Fruit fly (Drosophila melanogaster): Measurements from ENCODE around the gene Hyls1.

The Hyls1 gene

dm6 chr2L:16329102-16329520, 23.3 kb downstream of the Hyls1 start, which contains the start of gene mRpL4 (continued):
- TF ChIP-seq nerfin-2 (GFP tag; IDR thresholded peaks at IDR 0.05; ENCODE audit: partially characterized antibody) (peak; percentile 98), CG14965 (GFP tag; optimal IDR thresholded peaks at IDR 0.05; ENCODE audit: borderline replicate concordance) (no peak), tin (GFP tag; optimal IDR thresholded peaks at IDR 0.05) (peak; percentile 85), CG18011 (GFP tag; optimal IDR thresholded peaks at IDR 0.05) (peak; percentile 36), CG9876 (GFP tag; optimal IDR thresholded peaks at IDR 0.05) (peak; percentile 74), CG6254 (GFP tag; optimal IDR thresholded peaks at IDR 0.05) (peak; percentile 17), crp (GFP tag; optimal IDR thresholded peaks at IDR 0.05) (peak in 1 of 2 experiments; percentile 31), Lim3 (GFP tag; IDR thresholded peaks at IDR 0.05) (no peak), fu2 (GFP tag; optimal IDR thresholded peaks at IDR 0.05) (peak; percentile 70), sqz (GFP tag; optimal IDR thresholded peaks at IDR 0.05) (no peak), H2.0 (GFP tag; IDR thresholded peaks at IDR 0.05) (peak; percentile 45), CG14860 (GFP tag; IDR thresholded peaks at IDR 0.05; ENCODE audit: partially characterized antibody) (peak; percentile 99), CG42726 (GFP tag; IDR thresholded peaks at IDR 0.05; ENCODE audit: partially characterized antibody) (peak; percentile 99), ranshi (GFP tag; IDR thresholded peaks at IDR 0.05) (peak; percentile 74; the same call in 1 of the 2 replicates), CG31388 (GFP tag; optimal IDR thresholded peaks at IDR 0.05) (no peak), knrl (GFP tag; IDR thresholded peaks at IDR 0.05; ENCODE audit: partially characterized antibody) (peak; percentile 99), gcm2 (GFP tag; optimal IDR thresholded peaks at IDR 0.05) (peak; percentile 58), CG7928 (GFP tag; optimal IDR thresholded peaks at IDR 0.05) (no peak), vnd (GFP tag; IDR thresholded peaks at IDR 0.05; ENCODE audit: partially characterized antibody) (peak; percentile 98), Hand (GFP tag; optimal IDR thresholded peaks at IDR 0.05) (no peak), CG33213 (GFP tag; optimal IDR thresholded peaks at IDR 0.05) (peak; percentile 26), CG9215 (GFP tag; IDR thresholded peaks at IDR 0.05) (peak; percentile 51), CG11085 (GFP tag; IDR thresholded peaks at IDR 0.05) (0 out of 2 replicates have a peak, but pooled peaks have one; percentile 18), CG13123 (GFP tag; optimal IDR thresholded peaks at IDR 0.05) (peak; percentile 59), CG11247 (GFP tag; IDR thresholded peaks at IDR 0.05) (peak; percentile 70), Camta (GFP tag; optimal IDR thresholded peaks at IDR 0.05) (peak; percentile 80), CG12236 (GFP tag; optimal IDR thresholded peaks at IDR 0.05) (peak; percentile 2), D (optimal IDR thresholded peaks at IDR 0.05) (no peak), D (GFP tag; optimal IDR thresholded peaks at IDR 0.05) (no peak), stwl (tag; optimal IDR thresholded peaks at IDR 0.05) (peak; percentile 82), fd96Cb (tag; optimal IDR thresholded peaks at IDR 0.05) (peak; percentile 27), Rx (GFP tag; IDR thresholded peaks at IDR 0.05) (peak; percentile 66), zfh2 (GFP tag; optimal IDR thresholded peaks at IDR 0.05) (peak; percentile 85), emc (GFP tag; optimal IDR thresholded peaks at IDR 0.05) (no peak), CG17328 (GFP tag; IDR thresholded peaks at IDR 0.05) (peak; percentile 50; the same call in 1 of the 2 replicates), CG17359 (tag; optimal IDR thresholded peaks at IDR 0.05) (no peak), fru (optimal IDR thresholded peaks at IDR 0.05) (no peak), Pdp1 (GFP tag; optimal IDR thresholded peaks at IDR 0.05) (peak in 1 of 2 experiments; percentile 83), chn (GFP tag; optimal IDR thresholded peaks at IDR 0.05) (peak; percentile 80), CG4707 (GFP tag; optimal IDR thresholded peaks at IDR 0.05) (no peak), wor (GFP tag; IDR thresholded peaks at IDR 0.05) (no peak), CG18262 (tag; optimal IDR thresholded peaks at IDR 0.05) (peak; percentile 57), CG34422 (GFP tag; IDR thresholded peaks at IDR 0.05) (no peak; the same call in none of the 3 replicates), CG16863 (GFP tag; optimal IDR thresholded peaks at IDR 0.05) (peak; percentile 57), CG13894 (tag; optimal IDR thresholded peaks at IDR 0.05) (peak; percentile 59), CG3726 (GFP tag; IDR thresholded peaks at IDR 0.05) (no peak), Atf6 (GFP tag; IDR thresholded peaks at IDR 0.05) (peak; percentile 42; the same call in 1 of the 2 replicates), CG34376 (GFP tag; optimal IDR thresholded peaks at IDR 0.05) (no peak), Sox100B (GFP tag; optimal IDR thresholded peaks at IDR 0.05) (peak; percentile 30), CG3847 (GFP tag; IDR thresholded peaks at IDR 0.05) (peak; percentile 66), onecut (GFP tag; IDR thresholded peaks at IDR 0.05) (0 out of 2 replicates have a peak, but pooled peaks have one; percentile 23)
